Fruit fly (Drosophila melanogaster) whole organism, embryonic: ENCODE data around the gene CG32425.

ENCODE experiments used
- CG10267 ChIP-seq: fragments of 200-800 bp; sonication (Bioruptor generic); optimal IDR thresholded peaks from 2 replicates; lab custom pipeline; 2018; ENCODE audit warnings: missing biosample characterization, mild to moderate bottlenecking, missing genetic modification characterization, moderate library complexity
- CG10462 ChIP-seq: fragments of 200-800 bp; sonication (Bioruptor generic); optimal IDR thresholded peaks from 2 replicates; lab custom pipeline; 2016; ENCODE audit warnings: missing biosample characterization, missing genetic modification characterization
- CG11398 ChIP-seq: fragments of 200-800 bp; sonication (Bioruptor generic); optimal IDR thresholded peaks from 2 replicates; lab custom pipeline; 2016; ENCODE audit warnings: missing biosample characterization, missing genetic modification characterization
- CG13123 ChIP-seq: fragments of 200-800 bp; sonication (Bioruptor generic); optimal IDR thresholded peaks from 2 replicates; lab custom pipeline; 2016; ENCODE audit warnings: missing biosample characterization, missing genetic modification characterization
- CG13624 ChIP-seq: fragments of 200-800 bp; sonication (Bioruptor generic); optimal IDR thresholded peaks from 2 replicates; lab custom pipeline; 2016; ENCODE audit warnings: missing biosample characterization, missing genetic modification characterization
- CG15696 ChIP-seq: fragments of 200-800 bp; sonication (Bioruptor generic); optimal IDR thresholded peaks from 2 replicates; lab custom pipeline; 2019; ENCODE audit warnings: missing biosample characterization, mild to moderate bottlenecking, missing genetic modification characterization, moderate library complexity
- CG16813 ChIP-seq: fragments of 200-800 bp; sonication (Bioruptor generic); IDR thresholded peaks from 3 replicates; pipeline ENCODE4 v1.3.6; 2022; ENCODE audit warnings: missing biosample characterization, missing genetic modification characterization; ENCODE audit not compliant: partially characterized antibody
- CG17829 ChIP-seq: fragments of 200-800 bp; optimal IDR thresholded peaks from 2 replicates; lab custom pipeline; 2019; ENCODE audit warnings: missing biosample characterization, mild to moderate bottlenecking, missing genetic modification characterization, moderate library complexity
- CG18599 ChIP-seq: fragments of 200-800 bp; sonication (Bioruptor generic); optimal IDR thresholded peaks from 3 replicates; lab custom pipeline; 2017; ENCODE audit warnings: missing biosample characterization, missing genetic modification characterization, mild to moderate bottlenecking, moderate library complexity, missing genetic modification reagents
- CG3407 ChIP-seq: fragments of 200-800 bp; sonication (Bioruptor generic); optimal IDR thresholded peaks from 2 replicates; lab custom pipeline; 2018; ENCODE audit warnings: missing biosample characterization, mild to moderate bottlenecking, missing genetic modification characterization
- CG34376 ChIP-seq: fragments of 200-800 bp; sonication (Bioruptor generic); optimal IDR thresholded peaks from 2 replicates; lab custom pipeline; 2018; ENCODE audit warnings: missing biosample characterization, mild to moderate bottlenecking, missing genetic modification characterization
- CG34422 ChIP-seq: fragments of 200-800 bp; sonication (Bioruptor generic); IDR thresholded peaks from 3 replicates; pipeline ENCODE4 v1.3.6; 2022; ENCODE audit warnings: missing biosample characterization, missing genetic modification characterization
- CG3726 ChIP-seq: fragments of 200-800 bp; sonication (Bioruptor generic); IDR thresholded peaks from 3 replicates; pipeline ENCODE4, ENCODE4 v1.3.6; 2022; ENCODE audit warnings: missing biosample characterization, missing genetic modification characterization
- CG43689 ChIP-seq: fragments of 200-800 bp; sonication (Bioruptor generic); IDR thresholded peaks from 2 replicates; pipeline ENCODE4 v1.3.6; 2022; ENCODE audit warnings: missing biosample characterization, missing genetic modification characterization
- CG6175 ChIP-seq: fragments of 200-800 bp; sonication (Bioruptor generic); IDR thresholded peaks from 3 replicates; pipeline ENCODE4 v1.3.6; 2022; ENCODE audit warnings: missing biosample characterization, missing genetic modification characterization
- CG6254 ChIP-seq: fragments of 200-800 bp; sonication (Bioruptor generic); optimal IDR thresholded peaks from 3 replicates; lab custom pipeline; 2017; ENCODE audit warnings: mild to moderate bottlenecking, missing biosample characterization, missing genetic modification reagents, missing genetic modification characterization
- CG8089 ChIP-seq: fragments of 200-800 bp; sonication (Bioruptor generic); optimal IDR thresholded peaks from 3 replicates; lab custom pipeline; 2016; ENCODE audit warnings: missing biosample characterization, missing genetic modification characterization
- CG9727 ChIP-seq: fragments of 200-800 bp; sonication (Bioruptor generic); optimal IDR thresholded peaks from 3 replicates; lab custom pipeline; 2017; ENCODE audit warnings: missing biosample characterization, mild to moderate bottlenecking, missing genetic modification characterization
- CoRest ChIP-seq: fragments of 200-800 bp; sonication (Bioruptor generic); optimal IDR thresholded peaks from 3 replicates; lab custom pipeline; 2018; ENCODE audit warnings: missing biosample characterization, mild to moderate bottlenecking, missing genetic modification characterization, moderate library complexity
- E2f2 ChIP-seq: fragments of 200-800 bp; sonication (Bioruptor generic); IDR thresholded peaks from 2 replicates; pipeline ENCODE4 v1.3.6; 2022; ENCODE audit warnings: missing biosample characterization, missing genetic modification characterization
- Gug ChIP-seq: fragments of 200-800 bp; sonication (Bioruptor generic); IDR thresholded peaks from 4 replicates; pipeline ENCODE4 v1.3.6; 2022; ENCODE audit warnings: missing biosample characterization, missing genetic modification characterization
- Hmr ChIP-seq: fragments of 200-800 bp; sonication (Bioruptor generic); optimal IDR thresholded peaks from 3 replicates; lab custom pipeline; 2017; ENCODE audit warnings: mild to moderate bottlenecking, missing biosample characterization, missing genetic modification reagents, missing genetic modification characterization
- Hr78 ChIP-seq, 2 experiments: fragments of 200-800 bp in 1 of 2; fragments of >200 bp in 1 of 2; sonication (Bioruptor generic) in 1 of 2; optimal IDR thresholded peaks; 2 replicates each; lab custom pipeline; 2017 to 2019; ENCODE audit warnings: missing biosample characterization in 2 of 2, missing genetic modification characterization in 2 of 2, mild to moderate bottlenecking in 1 of 2, moderate library complexity in 1 of 2
- Meics ChIP-seq: fragments of 200-800 bp; sonication (Bioruptor generic); optimal IDR thresholded peaks from 2 replicates; lab custom pipeline; 2017; ENCODE audit warnings: missing biosample characterization, mild to moderate bottlenecking, missing genetic modification characterization
- NfI ChIP-seq: fragments of 200-800 bp; sonication (Bioruptor generic); optimal IDR thresholded peaks from 3 replicates; lab custom pipeline; 2018; ENCODE audit warnings: missing biosample characterization, mild to moderate bottlenecking, missing genetic modification characterization, moderate library complexity
- Oaz ChIP-seq: fragments of 200-800 bp; sonication (Bioruptor generic); IDR thresholded peaks from 2 replicates; pipeline ENCODE4 v1.3.6; 2022; ENCODE audit warnings: missing biosample characterization, missing genetic modification characterization
- Sry-β ChIP-seq: fragments of 200-800 bp; sonication (Bioruptor generic); optimal IDR thresholded peaks from 2 replicates; lab custom pipeline; 2018; ENCODE audit warnings: missing biosample characterization, mild to moderate bottlenecking, missing genetic modification characterization, moderate library complexity
- abd-A ChIP-seq: fragments of 200-800 bp; sonication (Bioruptor generic); optimal IDR thresholded peaks from 3 replicates; lab custom pipeline; 2019; ENCODE audit warnings: missing biosample characterization, mild to moderate bottlenecking, missing genetic modification characterization, moderate library complexity
- ato ChIP-seq: fragments of 200-800 bp; sonication (Bioruptor generic); IDR thresholded peaks from 2 replicates; pipeline ENCODE4 v1.3.6; 2022; ENCODE audit warnings: missing biosample characterization, missing genetic modification characterization; ENCODE audit not compliant: partially characterized antibody
- croc ChIP-seq: fragments of 200-800 bp; sonication (Bioruptor generic); conservative IDR thresholded peaks from 3 replicates; pipeline ENCODE4 v1.3.6; 2022; ENCODE audit warnings: missing biosample characterization, missing genetic modification characterization
- dmrt11E ChIP-seq: fragments of 200-800 bp; sonication (Bioruptor generic); optimal IDR thresholded peaks from 3 replicates; lab custom pipeline; 2018; ENCODE audit warnings: missing biosample characterization, mild to moderate bottlenecking, missing genetic modification characterization, moderate library complexity
- esg ChIP-seq: fragments of 200-800 bp; sonication (Bioruptor generic); conservative IDR thresholded peaks from 2 replicates; pipeline ENCODE4 v1.3.6; 2022; ENCODE audit warnings: missing biosample characterization, missing genetic modification characterization
- eve ChIP-seq, 2 experiments: fragments of >200 bp; optimal IDR thresholded peaks; 2 replicates each; lab custom pipeline; 2017; ENCODE audit warnings: missing biosample characterization in 2 of 2, missing genetic modification characterization in 2 of 2
- fd96Cb ChIP-seq: fragments of 200-800 bp; sonication (Bioruptor generic); optimal IDR thresholded peaks from 2 replicates; lab custom pipeline; 2018; ENCODE audit warnings: missing biosample characterization, mild to moderate bottlenecking, missing genetic modification characterization, moderate library complexity
- fu2 ChIP-seq: fragments of 200-800 bp; sonication (Bioruptor generic); optimal IDR thresholded peaks from 2 replicates; lab custom pipeline; 2016; ENCODE audit warnings: missing biosample characterization, missing genetic modification characterization
- gcm2 ChIP-seq: fragments of 200-800 bp; sonication (Bioruptor generic); optimal IDR thresholded peaks from 2 replicates; lab custom pipeline; 2016; ENCODE audit warnings: missing biosample characterization, missing genetic modification characterization
- gro ChIP-seq: fragments of 200-800 bp; sonication (Bioruptor generic); optimal IDR thresholded peaks from 2 replicates; lab custom pipeline; 2016; ENCODE audit warnings: missing biosample characterization, missing genetic modification characterization
- her ChIP-seq: fragments of 200-800 bp; sonication (Bioruptor generic); optimal IDR thresholded peaks from 2 replicates; lab custom pipeline; 2016; ENCODE audit warnings: missing biosample characterization, missing genetic modification characterization
- knrl ChIP-seq: fragments of 200-800 bp; sonication (Bioruptor generic); IDR thresholded peaks from 3 replicates; pipeline ENCODE4 v1.3.6; 2022; ENCODE audit warnings: missing biosample characterization, missing genetic modification characterization; ENCODE audit not compliant: partially characterized antibody
- lilli ChIP-seq: fragments of 200-800 bp; sonication (Bioruptor generic); optimal IDR thresholded peaks from 3 replicates; lab custom pipeline; 2016; ENCODE audit warnings: missing biosample characterization, missing genetic modification characterization
- pfk ChIP-seq: fragments of 200-800 bp; sonication (Bioruptor generic); optimal IDR thresholded peaks from 2 replicates; lab custom pipeline; 2018; ENCODE audit warnings: missing biosample characterization, mild to moderate bottlenecking, missing genetic modification characterization, moderate library complexity
- phol ChIP-seq: fragments of 200-800 bp; sonication (Bioruptor generic); optimal IDR thresholded peaks from 3 replicates; lab custom pipeline; 2018; ENCODE audit warnings: missing biosample characterization, mild to moderate bottlenecking, missing genetic modification characterization, moderate library complexity
- salm ChIP-seq: fragments of 200-800 bp; sonication (Bioruptor generic); optimal IDR thresholded peaks from 2 replicates; lab custom pipeline; 2018; ENCODE audit warnings: missing biosample characterization, mild to moderate bottlenecking, missing genetic modification characterization
- shn ChIP-seq: fragments of 200-800 bp; sonication (Bioruptor generic); optimal IDR thresholded peaks from 3 replicates; lab custom pipeline; 2016; ENCODE audit warnings: missing biosample characterization, missing genetic modification characterization
- so ChIP-seq: fragments of 200-800 bp; sonication (Bioruptor generic); IDR thresholded peaks from 3 replicates; pipeline ENCODE4 v1.3.6; 2022; ENCODE audit warnings: missing biosample characterization, missing genetic modification characterization
- sob ChIP-seq: fragments of 200-800 bp; sonication (Bioruptor generic); IDR thresholded peaks from 2 replicates; pipeline ENCODE4 v1.3.6; 2022; ENCODE audit warnings: missing biosample characterization, missing genetic modification characterization
- stwl ChIP-seq: fragments of 200-800 bp; sonication (Bioruptor generic); optimal IDR thresholded peaks from 3 replicates; lab custom pipeline; 2018; ENCODE audit warnings: missing biosample characterization, mild to moderate bottlenecking, missing genetic modification characterization, moderate library complexity
- tup ChIP-seq: fragments of 200-800 bp; sonication (Bioruptor generic); optimal IDR thresholded peaks from 2 replicates; lab custom pipeline; 2016; ENCODE audit warnings: missing biosample characterization, mild to moderate bottlenecking, missing genetic modification characterization, moderate library complexity

The CG32425 gene

DNA sequence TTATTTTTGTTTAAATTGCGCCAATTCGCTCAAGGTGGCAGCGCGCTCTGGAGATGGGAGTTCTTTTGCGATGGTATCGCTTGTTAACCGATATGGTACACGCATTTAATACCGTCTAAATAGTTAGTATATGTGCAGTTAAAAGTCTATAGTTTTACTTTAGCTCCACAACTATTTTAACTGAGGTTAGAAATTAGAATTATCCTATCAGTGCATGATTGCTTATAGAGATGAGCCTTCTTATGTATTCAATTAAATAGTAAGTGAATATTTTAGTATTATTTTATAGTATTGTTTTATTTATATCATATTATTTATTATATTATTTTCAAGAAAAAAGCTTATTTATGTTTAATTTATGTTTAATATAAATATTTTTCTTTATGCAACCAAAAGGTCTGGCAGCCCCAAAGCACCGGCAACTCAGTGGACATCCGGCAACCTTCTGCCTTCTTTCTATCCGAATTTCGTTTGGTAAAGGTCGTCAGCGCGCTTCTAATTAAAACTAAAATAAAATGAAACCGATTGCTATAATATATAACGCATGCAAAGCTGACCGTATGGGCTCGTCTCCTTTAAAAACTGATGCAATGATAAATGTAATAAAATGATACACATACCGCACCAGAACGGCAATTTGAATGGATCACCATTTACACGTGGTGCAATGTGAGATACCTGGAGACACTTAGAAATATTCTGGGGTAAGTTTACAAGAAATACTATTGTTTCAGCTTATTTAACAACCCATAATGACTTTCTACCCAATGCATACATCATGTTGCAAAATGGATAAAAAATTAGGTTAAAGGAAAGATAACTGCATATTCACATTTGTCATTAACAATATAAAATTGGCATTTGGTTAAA lies 44.1 kb upstream of the CG32425 start, which contains the start of gene CG5199 (continued):
- TF ChIP-seq phol (tag; lab: Kevin White, UChicago): peak; percentile 85
- peak; percentile 85 for TF ChIP-seq CoRest (tag; lab: Kevin White, UChicago)
- peak; percentile 57 for TF ChIP-seq croc (GFP tag; lab: Robert Waterston, UW)
- no peak for TF ChIP-seq Oaz (GFP tag; lab: Robert Waterston, UW)
- TF ChIP-seq Gug (GFP tag; lab: Robert Waterston, UW): peak; percentile 61; the same call in 3 of the 4 replicates
- peak; percentile 37 for TF ChIP-seq Sry-β (GFP tag; lab: Kevin White, UChicago)
- TF ChIP-seq CG6254 (GFP tag; lab: Kevin White, UChicago): peak; percentile 53
- peak; percentile 75 for TF ChIP-seq Hmr (GFP tag; lab: Kevin White, UChicago)
- no peak for TF ChIP-seq CG8089
- no peak for TF ChIP-seq gcm2 (GFP tag; lab: Kevin White, UChicago)
- TF ChIP-seq Hr78 (GFP tag; optimal IDR thresholded peaks at IDR 0.05; lab: Kevin White, UChicago): no peak
- TF ChIP-seq CG13123: no peak
- peak; percentile 10 for TF ChIP-seq lilli (GFP tag; lab: Kevin White, UChicago)
- peak; percentile 69 for TF ChIP-seq CG10267 (tag; lab: Kevin White, UChicago)
- TF ChIP-seq CG17829 (tag; lab: Kevin White, UChicago): peak; percentile 89
- TF ChIP-seq CG16813 (GFP tag; lab: Robert Waterston, UW): peak; percentile 89
- no peak for TF ChIP-seq abd-A (tag; lab: Kevin White, UChicago)
- no peak for TF ChIP-seq sob (GFP tag; lab: Robert Waterston, UW)
- TF ChIP-seq CG3407 (GFP tag; lab: Kevin White, UChicago): no peak
- no peak for TF ChIP-seq eve (GFP tag; optimal IDR thresholded peaks at IDR 0.05; lab: Kevin White, UChicago)
- peak; percentile 82 for TF ChIP-seq dmrt11E
- TF ChIP-seq E2f2: peak; percentile 62
- no peak for TF ChIP-seq CG13624 (GFP tag; lab: Kevin White, UChicago)
- TF ChIP-seq Meics (GFP tag; lab: Kevin White, UChicago): peak; percentile 67
- TF ChIP-seq CG15696 (tag; lab: Kevin White, UChicago): peak; percentile 75
- TF ChIP-seq CG3726 (GFP tag; lab: Robert Waterston, UW): 0 out of 3 replicates have a peak, but pooled peaks have one; percentile 58
- TF ChIP-seq shn: peak; percentile 22
- TF ChIP-seq CG34376 (GFP tag; lab: Kevin White, UChicago): no peak
- TF ChIP-seq CG34422 (GFP tag; lab: Robert Waterston, UW): peak; percentile 57
- no peak for TF ChIP-seq gro (GFP tag; lab: Kevin White, UChicago)
- TF ChIP-seq CG9727 (GFP tag; lab: Kevin White, UChicago): peak; percentile 87
- TF ChIP-seq tup: peak; percentile 7
- 0 out of 3 replicates have a peak, but pooled peaks have one; percentile 51 for TF ChIP-seq CG6175 (GFP tag; lab: Robert Waterston, UW)
- TF ChIP-seq fd96Cb (tag; lab: Kevin White, UChicago): peak; percentile 76
- peak; percentile 38 for TF ChIP-seq CG10462 (GFP tag; lab: Kevin White, UChicago)
- peak; percentile 80 for TF ChIP-seq knrl (GFP tag; lab: Robert Waterston, UW)
- TF ChIP-seq pfk: no peak
- peak; percentile 13 for TF ChIP-seq her (GFP tag; lab: Kevin White, UChicago)
- TF ChIP-seq NfI (GFP tag; lab: Kevin White, UChicago): peak; percentile 54
- TF ChIP-seq salm: no peak
- peak; percentile 32; the same call in 1 of the 2 replicates for TF ChIP-seq ato (GFP tag; lab: Robert Waterston, UW)
- TF ChIP-seq CG11398 (GFP tag; lab: Kevin White, UChicago): no peak
- TF ChIP-seq esg (GFP tag; lab: Robert Waterston, UW): peak; percentile 33; the same call in 1 of the 2 replicates
- no peak for TF ChIP-seq CG43689 (GFP tag; lab: Robert Waterston, UW)
- TF ChIP-seq so (GFP tag; lab: Robert Waterston, UW): no peak
- peak; percentile 50 for TF ChIP-seq stwl
- TF ChIP-seq fu2: no peak
- TF ChIP-seq CG18599 (GFP tag; lab: Kevin White, UChicago): peak; percentile 69
